Worm (Caenorhabditis elegans): ENCODE measurements around the gene xpd-1.

- TF ChIP-seq T22C8.4 (GFP tag; IDR thresholded peaks at IDR 0.05) (no peak), cog-1 (tag; optimal IDR thresholded peaks at IDR 0.05) (no peak), tab-1 (GFP tag; IDR thresholded peaks at IDR 0.05) (no peak)
Measured at ce11 chrIII:294527-294926, 29.6 kb downstream of the xpd-1 start, which contains the start of gene Y50D7A.13.

Measured in whole organism, midembryonic.